Fruit fly (Drosophila melanogaster): Measurements from ENCODE around the gene CG5662.

The CG5662 gene

dm6 chrX:15235252-15235651, 25.1 kb downstream of the CG5662 start (continued):
- TF ChIP-seq CG13894 (tag; optimal IDR thresholded peaks at IDR 0.05) (no peak), CG13424 (tag; optimal IDR thresholded peaks at IDR 0.05) (no peak), oc (tag; optimal IDR thresholded peaks at IDR 0.05) (no peak), CG8290 (GFP tag; optimal IDR thresholded peaks at IDR 0.05) (no peak), CG8290 (tag; optimal IDR thresholded peaks at IDR 0.05) (peak in 1 of 2 experiments; percentile 45), ranshi (GFP tag; IDR thresholded peaks at IDR 0.05) (peak; percentile 17; the same call in 1 of the 2 replicates), CG8388 (GFP tag; optimal IDR thresholded peaks at IDR 0.05) (no peak), en (GFP tag; optimal IDR thresholded peaks at IDR 0.05) (no peak), CG14667 (GFP tag; IDR thresholded peaks at IDR 0.05) (no peak)

dm6 chrX:15244813-15245212, 34.6 kb downstream of the CG5662 start, which contains the start of gene PPYR1:
Gene PPYR1 (minus strand): TSS chrX:15244913.
- TF ChIP-seq Side (GFP tag; optimal IDR thresholded peaks at IDR 0.05) (no peak), hth (optimal IDR thresholded peaks at IDR 0.05) (no peak), sc (optimal IDR thresholded peaks at IDR 0.05) (no peak), sc (GFP tag; optimal IDR thresholded peaks at IDR 0.05) (no peak), Ssrp (tag; optimal IDR thresholded peaks at IDR 0.05) (no peak)

dm6 chrX:15259295-15259694, 49.1 kb downstream of the CG5662 start:
- TF ChIP-seq Hr39 (optimal IDR thresholded peaks at IDR 0.05) (peak; percentile 97), CG31365 (tag; optimal IDR thresholded peaks at IDR 0.05) (no peak)
